Worm (Caenorhabditis elegans): Measurements from ENCODE around the gene wbp-2.
A peak's percentile ranks its signal among the peaks of the same experiment; 100 is the strongest.

The wbp-2 gene

ce11 chrII:9282787-9283186 is 46.8 kb upstream of the wbp-2 start (continued):
- TF ChIP-seq sdz-38 (tag; optimal IDR thresholded peaks at IDR 0.05): no peak
- peak; percentile 33 for TF ChIP-seq ama-1 (optimal IDR thresholded peaks at IDR 0.05)
- peak in 1 of 2 experiments; percentile 50 for TF ChIP-seq ama-1 (GFP tag; optimal IDR thresholded peaks at IDR 0.05)
- no peak for TF ChIP-seq pha-4 (tag; optimal IDR thresholded peaks at IDR 0.05)
- TF ChIP-seq B0019.2 (GFP tag; conservative IDR thresholded peaks at IDR 0.05): no peak
- TF ChIP-seq zfh-2 (GFP tag; conservative IDR thresholded peaks at IDR 0.05): peak; percentile 94
- TF ChIP-seq let-526 (GFP tag; IDR thresholded peaks at IDR 0.05): no peak
- no peak for TF ChIP-seq hlh-26 (GFP tag; conservative IDR thresholded peaks at IDR 0.05)
- no peak for TF ChIP-seq mxl-1 (tag; optimal IDR thresholded peaks at IDR 0.05)
- no peak for TF ChIP-seq madf-8 (GFP tag; conservative IDR thresholded peaks at IDR 0.05)
- TF ChIP-seq B0336.3 (GFP tag; IDR thresholded peaks at IDR 0.05): peak; percentile 84; the same call in 1 of the 2 replicates
- TF ChIP-seq madf-3 (GFP tag; IDR thresholded peaks at IDR 0.05): no peak
- no peak for TF ChIP-seq ztf-28 (GFP tag; IDR thresholded peaks at IDR 0.05)
- peak; percentile 78; the same call in 1 of the 2 replicates for TF ChIP-seq cebp-2 (GFP tag; IDR thresholded peaks at IDR 0.05)
- TF ChIP-seq nhr-80 (tag; optimal IDR thresholded peaks at IDR 0.05): peak; percentile 98
- 0 out of 2 replicates have a peak, but pooled peaks have one; percentile 6 for TF ChIP-seq lir-1 (GFP tag; conservative IDR thresholded peaks at IDR 0.05)
- peak; percentile 32 for TF ChIP-seq die-1 (tag; optimal IDR thresholded peaks at IDR 0.05)
- TF ChIP-seq lin-35 (GFP tag; optimal IDR thresholded peaks at IDR 0.05): peak in 1 of 3 experiments; percentile 82
- peak; percentile 89 for TF ChIP-seq dox-1 (GFP tag; IDR thresholded peaks at IDR 0.05)
- TF ChIP-seq attf-3 (GFP tag; conservative IDR thresholded peaks at IDR 0.05): no peak
- peak; percentile 65; the same call in 1 of the 2 replicates for TF ChIP-seq K11D2.4 (GFP tag; IDR thresholded peaks at IDR 0.05)
- no peak for TF ChIP-seq sea-2 (GFP tag; IDR thresholded peaks at IDR 0.05)
- TF ChIP-seq lin-26 (GFP tag; IDR thresholded peaks at IDR 0.05): peak; percentile 63
- peak; percentile 42 for TF ChIP-seq F52B5.7 (tag; optimal IDR thresholded peaks at IDR 0.05)
- TF ChIP-seq snpc-3.4 (tag; optimal IDR thresholded peaks at IDR 0.05): no peak
- no peak for TF ChIP-seq ceh-91 (GFP tag; IDR thresholded peaks at IDR 0.05)
- peak; percentile 88 for TF ChIP-seq hmg-1.2 (GFP tag; IDR thresholded peaks at IDR 0.05)
- TF ChIP-seq mel-28 (tag; optimal IDR thresholded peaks at IDR 0.05; ENCODE audit: borderline replicate concordance): no peak
- no peak for TF ChIP-seq T07F8.4 (tag; optimal IDR thresholded peaks at IDR 0.05)
- no peak for TF ChIP-seq nfya-1 (tag; optimal IDR thresholded peaks at IDR 0.05; ENCODE audit: borderline replicate concordance, insufficient read depth)
- peak; percentile 82 for TF ChIP-seq attf-5 (GFP tag; optimal IDR thresholded peaks at IDR 0.05)
- peak; percentile 34 for TF ChIP-seq F22D6.2 (tag; optimal IDR thresholded peaks at IDR 0.05)
- TF ChIP-seq Y53F4B.3 (GFP tag; IDR thresholded peaks at IDR 0.05): no peak
- peak; percentile 44 for TF ChIP-seq tlf-1 (GFP tag; optimal IDR thresholded peaks at IDR 0.05)
- TF ChIP-seq ztf-22 (GFP tag; optimal IDR thresholded peaks at IDR 0.05): peak; percentile 40
- peak; percentile 17; the same call in 1 of the 2 replicates for TF ChIP-seq madf-6 (GFP tag; IDR thresholded peaks at IDR 0.05)
- peak; percentile 12 for TF ChIP-seq snpc-1.3 (tag; optimal IDR thresholded peaks at IDR 0.05; ENCODE audit: insufficient read depth)
- peak; percentile 91 for TF ChIP-seq nfyb-1 (GFP tag; IDR thresholded peaks at IDR 0.05)
- peak; percentile 85 for TF ChIP-seq ets-4 (GFP tag; optimal IDR thresholded peaks at IDR 0.05)
- TF ChIP-seq F37B4.10 (GFP tag; IDR thresholded peaks at IDR 0.05): no peak
- no peak for TF ChIP-seq attf-6 (GFP tag; IDR thresholded peaks at IDR 0.05)
- peak; percentile 56 for TF ChIP-seq B0035.1 (tag; optimal IDR thresholded peaks at IDR 0.05)
- TF ChIP-seq Y79H2A.3 (GFP tag; conservative IDR thresholded peaks at IDR 0.05): no peak
- TF ChIP-seq C06A6.2 (GFP tag; conservative IDR thresholded peaks at IDR 0.05): peak; percentile 66
- TF ChIP-seq ZK185.1 (tag; optimal IDR thresholded peaks at IDR 0.05; ENCODE audit: poor library complexity, severe bottlenecking): peak; percentile 87
- peak; percentile 64 for TF ChIP-seq ztf-18 (tag; optimal IDR thresholded peaks at IDR 0.05)
- TF ChIP-seq F23B12.7 (tag; optimal IDR thresholded peaks at IDR 0.05; ENCODE audit: insufficient read depth): no peak
- no peak for TF ChIP-seq F57C9.4 (tag; optimal IDR thresholded peaks at IDR 0.05)
- no peak for TF ChIP-seq him-1 (tag; optimal IDR thresholded peaks at IDR 0.05)

All from whole organism, young adult.